Fruit fly (Drosophila melanogaster) whole organism, embryonic: ENCODE measurements around the gene CG9775.
A peak's percentile ranks its signal among the peaks of the same experiment; 100 is the strongest.

Experiments
- Abd-B ChIP-seq: fragments of 200-800 bp; sonication (Bioruptor generic); optimal IDR thresholded peaks from 2 replicates; lab custom pipeline; 2018; ENCODE audit warnings: missing biosample characterization, mild to moderate bottlenecking, missing genetic modification characterization, moderate library complexity
- CG10267 ChIP-seq: fragments of 200-800 bp; sonication (Bioruptor generic); optimal IDR thresholded peaks from 2 replicates; lab custom pipeline; 2018; ENCODE audit warnings: missing biosample characterization, mild to moderate bottlenecking, missing genetic modification characterization, moderate library complexity
- CG11093 ChIP-seq: fragments of 200-800 bp; sonication (Bioruptor generic); IDR thresholded peaks from 3 replicates; pipeline ENCODE4 v1.3.6; 2022; ENCODE audit warnings: missing biosample characterization, missing genetic modification characterization
- CG12219 ChIP-seq: fragments of 200-800 bp; sonication (Bioruptor generic); optimal IDR thresholded peaks from 3 replicates; lab custom pipeline; 2018; ENCODE audit warnings: missing biosample characterization, mild to moderate bottlenecking, missing genetic modification characterization
- CG12299 ChIP-seq: fragments of 200-800 bp; sonication (Bioruptor generic); optimal IDR thresholded peaks from 2 replicates; lab custom pipeline; 2018; ENCODE audit warnings: missing biosample characterization, mild to moderate bottlenecking, missing genetic modification characterization
- CG12942 ChIP-seq: fragments of 200-800 bp; sonication (Bioruptor generic); optimal IDR thresholded peaks from 3 replicates; lab custom pipeline; 2016; ENCODE audit warnings: missing biosample characterization, missing genetic modification characterization
- CG14667 ChIP-seq: fragments of 200-800 bp; sonication (Bioruptor generic); IDR thresholded peaks from 2 replicates; pipeline ENCODE4 v1.3.6; 2022; ENCODE audit warnings: missing biosample characterization, missing genetic modification characterization
- CG15696 ChIP-seq: fragments of 200-800 bp; sonication (Bioruptor generic); optimal IDR thresholded peaks from 2 replicates; lab custom pipeline; 2019; ENCODE audit warnings: missing biosample characterization, mild to moderate bottlenecking, missing genetic modification characterization, moderate library complexity
- CG16813 ChIP-seq: fragments of 200-800 bp; sonication (Bioruptor generic); IDR thresholded peaks from 3 replicates; pipeline ENCODE4 v1.3.6; 2022; ENCODE audit warnings: missing biosample characterization, missing genetic modification characterization; ENCODE audit not compliant: partially characterized antibody
- CG18619 ChIP-seq: fragments of 200-800 bp; sonication (Bioruptor generic); optimal IDR thresholded peaks from 3 replicates; lab custom pipeline; 2017; ENCODE audit warnings: missing biosample characterization, mild to moderate bottlenecking, missing genetic modification characterization
- CG3065 ChIP-seq: fragments of 200-800 bp; sonication (Bioruptor generic); optimal IDR thresholded peaks from 2 replicates; lab custom pipeline; 2016; ENCODE audit warnings: missing biosample characterization, missing genetic modification characterization
- CG31388 ChIP-seq: fragments of 200-800 bp; sonication (Bioruptor generic); optimal IDR thresholded peaks from 2 replicates; lab custom pipeline; 2016; ENCODE audit warnings: missing biosample characterization, missing genetic modification characterization
- CG32772 ChIP-seq: fragments of 200-800 bp; sonication (Bioruptor generic); IDR thresholded peaks from 2 replicates; pipeline ENCODE4 v1.3.6; 2022; ENCODE audit warnings: missing biosample characterization, missing genetic modification characterization
- CG33557 ChIP-seq: fragments of 200-800 bp; sonication (Bioruptor generic); optimal IDR thresholded peaks from 2 replicates; lab custom pipeline; 2019; ENCODE audit warnings: missing biosample characterization, mild to moderate bottlenecking, missing genetic modification characterization, moderate library complexity
- CG34376 ChIP-seq: fragments of 200-800 bp; sonication (Bioruptor generic); optimal IDR thresholded peaks from 2 replicates; lab custom pipeline; 2018; ENCODE audit warnings: missing biosample characterization, mild to moderate bottlenecking, missing genetic modification characterization
- CG3995 ChIP-seq: fragments of 200-800 bp; sonication (Bioruptor generic); optimal IDR thresholded peaks from 3 replicates; lab custom pipeline; 2016; ENCODE audit warnings: missing biosample characterization, missing genetic modification characterization
- CG4730 ChIP-seq: fragments of 200-800 bp; sonication (Bioruptor generic); IDR thresholded peaks from 2 replicates; pipeline ENCODE4 v1.3.6; 2022; ENCODE audit warnings: missing biosample characterization, missing genetic modification characterization
- CG6254 ChIP-seq: fragments of 200-800 bp; sonication (Bioruptor generic); optimal IDR thresholded peaks from 3 replicates; lab custom pipeline; 2017; ENCODE audit warnings: mild to moderate bottlenecking, missing biosample characterization, missing genetic modification reagents, missing genetic modification characterization
- CG7786 ChIP-seq: fragments of 200-800 bp; sonication (Bioruptor generic); optimal IDR thresholded peaks from 2 replicates; lab custom pipeline; 2016; ENCODE audit warnings: missing biosample characterization, missing genetic modification characterization
- CG8924 ChIP-seq: fragments of 200-800 bp; optimal IDR thresholded peaks from 3 replicates; lab custom pipeline; 2019; ENCODE audit warnings: missing biosample characterization, mild to moderate bottlenecking, missing genetic modification characterization, moderate library complexity
- CG9215 ChIP-seq: fragments of 200-800 bp; sonication (Bioruptor generic); IDR thresholded peaks from 2 replicates; pipeline ENCODE4 v1.3.6; 2022; ENCODE audit warnings: missing biosample characterization, missing genetic modification characterization
- Eip74EF ChIP-seq, 2 experiments: fragments of 200-800 bp in 1 of 2; fragments of >200 bp in 1 of 2; sonication (Bioruptor generic) in 1 of 2; optimal IDR thresholded peaks; 2 replicates each; lab custom pipeline; 2017 to 2019; ENCODE audit warnings: missing biosample characterization in 2 of 2, missing genetic modification characterization in 2 of 2, mild to moderate bottlenecking in 1 of 2, moderate library complexity in 1 of 2
- Elba2 ChIP-seq: fragments of 200-800 bp; sonication (Bioruptor generic); optimal IDR thresholded peaks from 3 replicates; lab custom pipeline; 2016; ENCODE audit warnings: missing biosample characterization, missing genetic modification characterization
- Kr ChIP-seq: fragments of 200-800 bp; sonication (Bioruptor generic); optimal IDR thresholded peaks from 2 replicates; lab custom pipeline; 2017; ENCODE audit warnings: missing biosample characterization, mild to moderate bottlenecking, missing genetic modification characterization
- Meics ChIP-seq: fragments of 200-800 bp; sonication (Bioruptor generic); optimal IDR thresholded peaks from 2 replicates; lab custom pipeline; 2017; ENCODE audit warnings: missing biosample characterization, mild to moderate bottlenecking, missing genetic modification characterization
- NFAT ChIP-seq: fragments of 200-800 bp; sonication (Bioruptor generic); IDR thresholded peaks from 2 replicates; pipeline ENCODE4 v1.3.6; 2022; ENCODE audit warnings: missing biosample characterization, missing genetic modification characterization
- Neu2 ChIP-seq: fragments of 200-800 bp; sonication (Bioruptor generic); optimal IDR thresholded peaks from 3 replicates; lab custom pipeline; 2016; ENCODE audit warnings: missing biosample characterization, missing genetic modification characterization, borderline replicate concordance
- Ravus ChIP-seq: fragments of 200-800 bp; sonication (Bioruptor generic); IDR thresholded peaks from 2 replicates; pipeline ENCODE4 v1.3.6; 2022; ENCODE audit warnings: missing biosample characterization, missing genetic modification characterization
- Sox102F ChIP-seq: fragments of 200-800 bp; sonication (Bioruptor generic); optimal IDR thresholded peaks from 2 replicates; lab custom pipeline; 2018; ENCODE audit warnings: missing biosample characterization, mild to moderate bottlenecking, missing genetic modification characterization, moderate library complexity
- Stat92E ChIP-seq, 3 experiments: fragments of >200 bp in 2 of 3; fragments of 200-800 bp in 1 of 3; sonication (Bioruptor generic) in 1 of 3; optimal IDR thresholded peaks; 2 replicates each; lab custom pipeline; 2017 to 2019; ENCODE audit warnings: missing biosample characterization in 3 of 3, missing genetic modification characterization in 3 of 3, mild to moderate bottlenecking in 1 of 3, moderate library complexity in 1 of 3
- Xbp1 ChIP-seq: fragments of 200-800 bp; sonication (Bioruptor generic); optimal IDR thresholded peaks from 3 replicates; lab custom pipeline; 2016; ENCODE audit warnings: missing biosample characterization, mild to moderate bottlenecking, missing genetic modification characterization
- YL-1 ChIP-seq: fragments of 200-800 bp; sonication (Bioruptor generic); optimal IDR thresholded peaks from 3 replicates; lab custom pipeline; 2017; ENCODE audit warnings: missing biosample characterization, mild to moderate bottlenecking, missing genetic modification characterization
- ash1 ChIP-seq: fragments of 200-800 bp; sonication (Bioruptor generic); optimal IDR thresholded peaks from 2 replicates; lab custom pipeline; 2018; ENCODE audit warnings: missing biosample characterization, mild to moderate bottlenecking, missing genetic modification characterization
- bab2 ChIP-seq: fragments of 200-800 bp; sonication (Bioruptor generic); optimal IDR thresholded peaks from 2 replicates; lab custom pipeline; 2016; ENCODE audit warnings: missing biosample characterization, missing genetic modification characterization
- br ChIP-seq: fragments of >200 bp; optimal IDR thresholded peaks from 2 replicates; lab custom pipeline; 2017
- cg ChIP-seq: fragments of 200-800 bp; sonication (Bioruptor generic); optimal IDR thresholded peaks from 3 replicates; lab custom pipeline; 2019; ENCODE audit warnings: missing biosample characterization, mild to moderate bottlenecking, missing genetic modification characterization, moderate library complexity
- dati ChIP-seq: fragments of 200-800 bp; sonication (Bioruptor generic); IDR thresholded peaks from 2 replicates; pipeline ENCODE4 v1.3.6; 2022; ENCODE audit warnings: missing biosample characterization, missing genetic modification characterization
- dimm ChIP-seq: fragments of 200-800 bp; sonication (Bioruptor generic); IDR thresholded peaks from 2 replicates; pipeline ENCODE4 v1.3.6; 2022; ENCODE audit warnings: missing biosample characterization, missing genetic modification characterization
- eyg ChIP-seq: fragments of 200-800 bp; sonication (Bioruptor generic); optimal IDR thresholded peaks from 3 replicates; lab custom pipeline; 2016; ENCODE audit warnings: missing biosample characterization, missing genetic modification characterization
- pzg ChIP-seq: fragments of 200-800 bp; sonication (Bioruptor generic); optimal IDR thresholded peaks from 3 replicates; lab custom pipeline; 2018; ENCODE audit warnings: missing biosample characterization, mild to moderate bottlenecking, missing genetic modification characterization, moderate library complexity
- repo ChIP-seq: fragments of 200-800 bp; sonication (Bioruptor generic); optimal IDR thresholded peaks from 2 replicates; lab custom pipeline; 2016; ENCODE audit warnings: missing biosample characterization, missing genetic modification characterization
- row ChIP-seq: fragments of 200-800 bp; sonication (Bioruptor generic); IDR thresholded peaks from 3 replicates; pipeline ENCODE4 v1.3.6; 2022; ENCODE audit warnings: missing biosample characterization, missing genetic modification characterization
- sc ChIP-seq, 3 experiments: fragments of >200 bp in 2 of 3; fragments of 200-800 bp in 1 of 3; sonication (Bioruptor generic) in 1 of 3; optimal IDR thresholded peaks; 2 replicates in 2 of 3; 3 replicates in 1 of 3; lab custom pipeline; 2017; ENCODE audit warnings: mild to moderate bottlenecking in 1 of 3, missing biosample characterization in 1 of 3, missing genetic modification characterization in 1 of 3, missing genetic modification reagents in 1 of 3
- shn ChIP-seq: fragments of 200-800 bp; sonication (Bioruptor generic); optimal IDR thresholded peaks from 3 replicates; lab custom pipeline; 2016; ENCODE audit warnings: missing biosample characterization, missing genetic modification characterization
- sim ChIP-seq: fragments of 200-800 bp; sonication (Bioruptor generic); IDR thresholded peaks from 2 replicates; pipeline ENCODE4 v1.3.6; 2022; ENCODE audit warnings: missing biosample characterization, missing genetic modification characterization
- sob ChIP-seq: fragments of 200-800 bp; sonication (Bioruptor generic); IDR thresholded peaks from 2 replicates; pipeline ENCODE4 v1.3.6; 2022; ENCODE audit warnings: missing biosample characterization, missing genetic modification characterization
- sqz ChIP-seq: fragments of 200-800 bp; sonication (Bioruptor generic); optimal IDR thresholded peaks from 3 replicates; lab custom pipeline; 2018; ENCODE audit warnings: missing biosample characterization, mild to moderate bottlenecking, missing genetic modification characterization
- tap ChIP-seq: fragments of 200-800 bp; optimal IDR thresholded peaks from 3 replicates; lab custom pipeline; 2019; ENCODE audit warnings: missing biosample characterization, mild to moderate bottlenecking, missing genetic modification characterization, moderate library complexity
- zfh1 ChIP-seq: fragments of 200-800 bp; sonication (Bioruptor generic); IDR thresholded peaks from 3 replicates; pipeline ENCODE4 v1.3.6; 2022; ENCODE audit warnings: missing biosample characterization, missing genetic modification characterization
- zfh2 ChIP-seq: fragments of 200-800 bp; sonication (Bioruptor generic); optimal IDR thresholded peaks from 2 replicates; lab custom pipeline; 2016; ENCODE audit warnings: missing biosample characterization, missing genetic modification characterization

Gene CG9775

DNA sequence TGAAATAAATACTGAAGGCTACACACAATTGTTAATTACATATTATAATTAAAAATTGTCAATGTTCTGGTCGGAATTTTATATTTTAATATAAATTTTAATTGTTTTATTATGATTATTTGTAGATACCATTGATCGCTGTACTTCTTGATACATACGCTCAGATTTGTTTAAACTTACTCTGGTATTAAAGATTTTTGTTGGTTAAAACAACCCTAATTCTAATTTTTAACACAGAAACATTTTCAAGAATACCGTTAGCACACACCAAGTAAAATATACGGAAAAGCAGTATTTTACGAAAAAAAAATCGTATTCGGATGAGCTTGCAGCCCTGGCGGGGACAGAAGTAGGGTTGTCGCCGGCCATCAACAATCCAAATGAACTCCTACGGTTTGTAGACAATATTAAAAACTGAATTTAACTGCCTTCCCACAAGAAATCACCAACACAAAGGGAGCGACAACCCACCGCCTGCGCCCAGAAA is at the start of gene CG9775, which contains the start of the genes MED31 and slx1 (continued):
- peak; percentile 70 for TF ChIP-seq CG15696 (tag; lab: Kevin White, UChicago)
- peak; percentile 39 for TF ChIP-seq zfh2 (GFP tag; lab: Kevin White, UChicago)
- peak; percentile 37 for TF ChIP-seq Elba2
- 0 out of 3 replicates have a peak, but pooled peaks have one; percentile 42 for TF ChIP-seq CG16813
- TF ChIP-seq sob: peak; percentile 76
- TF ChIP-seq CG7786 (GFP tag; lab: Kevin White, UChicago): no peak
- peak; percentile 77 for TF ChIP-seq CG9215 (GFP tag; lab: Robert Waterston, UW)
- TF ChIP-seq CG18619 (GFP tag; lab: Kevin White, UChicago): peak; percentile 68
- peak; percentile 83 for TF ChIP-seq sqz (GFP tag; lab: Kevin White, UChicago)
- TF ChIP-seq bab2: peak; percentile 26
- no peak for TF ChIP-seq sc (optimal IDR thresholded peaks at IDR 0.05; lab: Kevin White, UChicago)
- peak; percentile 65 for TF ChIP-seq sc (GFP tag; optimal IDR thresholded peaks at IDR 0.05; lab: Kevin White, UChicago)
- peak; percentile 65 for TF ChIP-seq CG6254
- peak; percentile 36 for TF ChIP-seq CG12299 (tag; lab: Kevin White, UChicago)
- TF ChIP-seq repo (GFP tag; lab: Kevin White, UChicago): no peak
- TF ChIP-seq YL-1 (GFP tag; lab: Kevin White, UChicago): peak; percentile 74
- TF ChIP-seq CG10267: peak; percentile 80
- peak; percentile 60 for TF ChIP-seq CG14667
- peak; percentile 58 for TF ChIP-seq CG4730 (GFP tag; lab: Robert Waterston, UW)
- peak; percentile 82 for TF ChIP-seq Xbp1
- TF ChIP-seq Neu2 (GFP tag; lab: Kevin White, UChicago): no peak
- TF ChIP-seq ash1 (GFP tag; lab: Kevin White, UChicago): no peak
- no peak for TF ChIP-seq CG34376 (GFP tag; lab: Kevin White, UChicago)
- peak; percentile 65 for TF ChIP-seq CG31388
- TF ChIP-seq CG3065: peak; percentile 22
- no peak for TF ChIP-seq cg (GFP tag; lab: Kevin White, UChicago)
- TF ChIP-seq dati (GFP tag; lab: Robert Waterston, UW): 0 out of 2 replicates have a peak, but pooled peaks have one; percentile 21
- no peak for TF ChIP-seq sim (GFP tag; lab: Robert Waterston, UW)
- TF ChIP-seq Kr (GFP tag; lab: Kevin White, UChicago): no peak
- peak; percentile 57; the same call in 2 of the 3 replicates for TF ChIP-seq zfh1 (GFP tag; lab: Robert Waterston, UW)
- peak; percentile 75; the same call in 2 of the 3 replicates for TF ChIP-seq CG11093
- TF ChIP-seq Sox102F: peak; percentile 84
- peak in 1 of 2 experiments; percentile 37 for TF ChIP-seq Eip74EF (GFP tag; optimal IDR thresholded peaks at IDR 0.05; lab: Kevin White, UChicago)
- peak; percentile 62 for TF ChIP-seq CG12942 (GFP tag; lab: Kevin White, UChicago)
- 0 out of 2 replicates have a peak, but pooled peaks have one; percentile 7 for TF ChIP-seq dimm (GFP tag; lab: Robert Waterston, UW)
- no peak; the same call in 1 of the 2 replicates for TF ChIP-seq NFAT
- TF ChIP-seq Meics (GFP tag; lab: Kevin White, UChicago): peak; percentile 78
- TF ChIP-seq CG12219 (GFP tag; lab: Kevin White, UChicago): peak; percentile 33
- peak; percentile 85 for TF ChIP-seq Abd-B (GFP tag; lab: Kevin White, UChicago)
- TF ChIP-seq shn (GFP tag; lab: Kevin White, UChicago): peak; percentile 23
- peak; percentile 55 for TF ChIP-seq tap (tag; lab: Kevin White, UChicago)
- no peak for TF ChIP-seq eyg
- peak; percentile 54 for TF ChIP-seq pzg
- TF ChIP-seq Stat92E (GFP tag; optimal IDR thresholded peaks at IDR 0.05; lab: Kevin White, UChicago): no peak
- TF ChIP-seq CG32772 (GFP tag; lab: Robert Waterston, UW): peak; percentile 70
- no peak for TF ChIP-seq CG3995 (GFP tag; lab: Kevin White, UChicago)
- TF ChIP-seq row (GFP tag; lab: Robert Waterston, UW): peak; percentile 90
- peak; percentile 87 for TF ChIP-seq CG8924 (tag; lab: Kevin White, UChicago)
- peak; percentile 52 for TF ChIP-seq CG33557 (GFP tag; lab: Kevin White, UChicago)
- no peak for TF ChIP-seq Ravus (GFP tag; lab: Robert Waterston, UW)
- TF ChIP-seq br (lab: Kevin White, UChicago): no peak
